Fruit fly (Drosophila melanogaster): ENCODE measurements around the gene Rbf2.

Rbf2 gene

DNA sequence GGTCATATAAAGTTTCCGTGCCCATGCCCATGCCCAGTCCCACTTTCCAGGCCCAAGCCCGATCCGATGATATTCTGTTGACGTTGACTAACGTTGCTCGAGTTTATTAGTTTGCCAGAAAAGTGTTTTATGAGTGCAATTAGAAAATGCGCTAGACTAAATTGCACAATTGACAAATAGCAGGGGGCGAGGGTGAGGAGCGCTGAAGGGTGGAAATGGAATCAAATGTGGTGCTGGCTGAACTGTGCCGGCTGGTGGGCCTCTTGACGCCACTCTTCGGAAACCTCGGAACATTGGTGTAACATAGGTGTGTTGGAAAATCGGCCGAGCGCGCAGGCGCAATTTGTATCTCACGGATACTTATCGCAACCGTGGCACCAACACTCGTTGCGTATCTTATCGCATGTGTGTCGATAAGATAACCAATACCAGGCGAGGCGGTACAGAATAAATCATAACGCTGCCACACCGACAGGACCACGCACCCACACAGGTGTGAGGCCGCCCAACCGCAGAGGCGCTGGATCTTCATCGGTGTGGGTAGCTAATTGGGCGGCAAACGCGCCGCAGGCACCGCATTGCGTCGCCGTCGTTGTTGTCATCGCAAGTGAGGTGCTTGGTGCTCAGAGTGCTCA lies 46.6 kb downstream of the Rbf2 start:
- TF ChIP-seq CTCF (optimal IDR thresholded peaks at IDR 0.05) (no peak), CG8478 (optimal IDR thresholded peaks at IDR 0.05) (no peak)

DNA sequence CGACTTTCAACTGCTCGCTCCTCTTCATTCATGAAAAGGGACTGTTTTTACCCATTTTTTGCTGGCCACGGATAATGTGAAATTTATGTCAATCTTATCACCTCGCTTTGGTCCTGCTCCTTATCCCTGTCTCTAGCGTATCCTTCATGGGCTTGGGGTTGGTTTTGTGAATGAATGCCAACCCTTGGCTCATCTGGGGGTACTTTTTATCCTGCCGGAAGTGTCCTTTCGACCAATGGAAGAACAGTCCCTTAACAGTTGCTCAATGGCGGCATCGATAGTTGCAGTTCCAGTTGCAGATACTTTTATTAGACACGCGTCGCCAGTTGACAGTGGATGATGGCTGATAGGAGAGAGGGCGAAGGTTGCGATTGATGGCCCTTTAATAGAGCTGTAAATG lies 48.3 kb downstream of the Rbf2 start:
- no peak for TF ChIP-seq CG8478 (optimal IDR thresholded peaks at IDR 0.05)
- no peak for TF ChIP-seq CTCF (optimal IDR thresholded peaks at IDR 0.05)

DNA sequence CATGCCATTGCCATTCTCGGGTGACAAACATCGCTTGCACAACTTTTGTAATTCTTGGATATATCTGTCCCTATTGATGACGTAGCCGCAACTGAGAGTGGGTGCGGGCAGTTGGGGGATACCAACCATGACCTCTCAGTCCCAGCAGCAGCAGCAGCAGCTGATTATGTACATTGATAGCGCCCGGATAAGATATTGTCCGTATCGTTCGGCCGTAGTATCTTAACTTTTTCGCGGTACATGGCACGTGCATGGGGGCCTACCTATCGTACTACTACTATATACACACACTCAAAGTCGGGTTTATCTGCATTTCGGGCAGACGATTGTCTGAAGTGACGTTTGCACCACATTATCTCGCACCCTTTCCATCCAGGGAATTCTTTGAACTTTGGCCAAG lies 49.3 kb downstream of the Rbf2 start:
- TF ChIP-seq CTCF (optimal IDR thresholded peaks at IDR 0.05) (no peak), CG8478 (optimal IDR thresholded peaks at IDR 0.05) (no peak)

All from S2 (cell line).